Worm (Caenorhabditis elegans): ENCODE data around the gene hrpk-2.

The hrpk-2 gene

DNA sequence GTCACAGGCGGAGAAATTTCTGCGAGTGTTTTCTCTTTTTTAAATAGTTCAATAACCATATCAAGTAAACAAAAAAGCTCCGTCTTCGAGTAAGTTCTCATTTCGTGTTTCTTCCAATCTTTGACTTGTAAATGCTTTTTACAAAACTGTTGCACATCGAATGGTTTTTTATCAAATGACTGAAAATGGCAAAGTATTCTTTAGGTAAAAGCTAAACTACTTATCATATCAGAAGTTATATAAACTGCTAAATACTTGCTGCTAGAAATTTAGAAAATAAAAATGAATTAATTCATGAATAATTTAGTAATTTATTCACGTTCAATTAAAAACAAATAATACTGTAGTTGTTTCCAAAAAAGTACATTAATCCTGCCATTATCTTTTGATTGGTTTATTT is 44.0 kb downstream of the hrpk-2 start, which contains the start of gene F44B9.9:
Gene F44B9.9, minus strand, starts transcription at position 101 of the 400 bp plus-strand sequence.
- TF ChIP-seq dox-1 (GFP tag; IDR thresholded peaks at IDR 0.05) (no peak), zfh-2 (GFP tag; conservative IDR thresholded peaks at IDR 0.05) (no peak), mel-28 (tag; optimal IDR thresholded peaks at IDR 0.05; ENCODE audit: borderline replicate concordance) (no peak)

DNA sequence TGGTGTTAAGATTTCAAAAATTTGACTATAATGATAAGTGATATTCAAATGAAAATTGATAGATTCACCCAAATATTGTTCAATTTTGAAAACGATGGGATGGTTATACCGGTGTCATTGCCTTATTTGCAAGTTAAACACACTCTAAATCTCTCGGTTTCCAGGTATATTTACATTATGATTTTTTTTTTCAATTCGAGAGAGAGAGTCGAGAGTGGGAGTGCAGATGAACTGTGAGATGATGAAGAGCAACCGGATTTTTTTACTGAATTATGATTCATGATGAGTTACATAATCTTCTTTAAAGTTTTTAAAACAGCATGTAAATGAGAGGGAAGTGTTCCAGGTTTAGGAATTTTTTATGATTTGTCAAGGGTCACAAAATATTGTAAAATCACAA is 46.6 kb downstream of the hrpk-2 start, which contains the start of gene F44B9.10:
Gene F44B9.10, minus strand, starts transcription at position 101 of the 400 bp plus-strand sequence.
- no peak for TF ChIP-seq ztf-25 (GFP tag; IDR thresholded peaks at IDR 0.05)
- TF ChIP-seq tbp1 (GFP tag; optimal IDR thresholded peaks at IDR 0.05), result no peak
- TF ChIP-seq B0261.1 (tag; optimal IDR thresholded peaks at IDR 0.05), result no peak
- TF ChIP-seq chd-7 (tag; optimal IDR thresholded peaks at IDR 0.05), result no peak

DNA sequence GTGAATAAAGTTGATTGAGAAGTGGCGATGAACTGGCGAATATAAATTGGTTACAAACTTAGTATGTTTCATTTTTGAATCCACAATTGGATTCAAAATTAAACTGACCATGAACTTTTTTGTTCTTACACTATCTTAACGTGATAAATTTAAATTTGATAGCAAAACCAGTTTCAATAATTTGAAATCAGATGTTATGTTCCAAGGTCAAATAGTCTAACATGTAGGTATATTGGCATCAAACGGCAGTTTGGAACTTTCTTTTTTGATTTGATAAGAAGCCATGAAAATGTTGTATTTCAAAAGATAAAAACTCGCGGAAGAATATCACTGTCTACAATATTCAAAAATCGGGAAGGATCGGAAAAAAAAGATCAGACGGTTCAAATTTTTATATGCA is 49.1 kb downstream of the hrpk-2 start:
- no peak for TF ChIP-seq lin-54 (GFP tag; optimal IDR thresholded peaks at IDR 0.05)
- TF ChIP-seq ztf-22 (GFP tag; optimal IDR thresholded peaks at IDR 0.05), result no peak
- no peak for TF ChIP-seq atf-7 (tag; optimal IDR thresholded peaks at IDR 0.05)

DNA sequence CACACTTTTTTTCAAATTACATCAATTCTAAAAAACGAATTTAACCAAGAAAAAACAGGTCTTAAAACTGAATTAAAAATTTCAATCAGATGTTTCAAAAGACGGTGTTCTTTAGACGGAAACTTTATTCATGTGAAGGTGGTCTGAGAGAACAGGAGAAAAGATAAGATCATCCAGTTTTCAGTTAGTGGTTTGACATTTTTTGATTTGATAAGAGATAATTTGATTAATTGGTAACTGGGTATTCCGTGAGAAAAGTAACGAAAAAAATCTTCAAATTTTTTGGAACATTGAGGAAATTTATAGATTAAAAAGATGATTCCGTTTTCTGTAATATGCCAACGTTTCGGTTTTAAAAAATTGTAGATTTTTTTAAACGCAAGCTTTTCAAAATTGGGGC is 49.6 kb downstream of the hrpk-2 start:
- TF ChIP-seq somi-1 (GFP tag; optimal IDR thresholded peaks at IDR 0.05) (no peak), B0019.2 (GFP tag; conservative IDR thresholded peaks at IDR 0.05) (no peak), sdz-38 (tag; optimal IDR thresholded peaks at IDR 0.05) (no peak), hlh-12 (tag; optimal IDR thresholded peaks at IDR 0.05) (no peak), F37B4.10 (GFP tag; IDR thresholded peaks at IDR 0.05) (no peak), mel-28 (tag; optimal IDR thresholded peaks at IDR 0.05; ENCODE audit: borderline replicate concordance) (no peak), cebp-1 (GFP tag; IDR thresholded peaks at IDR 0.05) (no peak), cebp-1 (tag; optimal IDR thresholded peaks at IDR 0.05) (no peak), mxl-1 (tag; optimal IDR thresholded peaks at IDR 0.05) (no peak), Y56A3A.18 (GFP tag; IDR thresholded peaks at IDR 0.05) (no peak), snpc-4 (GFP tag; optimal IDR thresholded peaks at IDR 0.05) (no peak), snpc-4 (tag; optimal IDR thresholded peaks at IDR 0.05) (no peak), akir-1 (GFP tag; optimal IDR thresholded peaks at IDR 0.05) (no peak), K12H6.12 (tag; optimal IDR thresholded peaks at IDR 0.05) (no peak), lsl-1 (GFP tag; optimal IDR thresholded peaks at IDR 0.05) (no peak)

DNA sequence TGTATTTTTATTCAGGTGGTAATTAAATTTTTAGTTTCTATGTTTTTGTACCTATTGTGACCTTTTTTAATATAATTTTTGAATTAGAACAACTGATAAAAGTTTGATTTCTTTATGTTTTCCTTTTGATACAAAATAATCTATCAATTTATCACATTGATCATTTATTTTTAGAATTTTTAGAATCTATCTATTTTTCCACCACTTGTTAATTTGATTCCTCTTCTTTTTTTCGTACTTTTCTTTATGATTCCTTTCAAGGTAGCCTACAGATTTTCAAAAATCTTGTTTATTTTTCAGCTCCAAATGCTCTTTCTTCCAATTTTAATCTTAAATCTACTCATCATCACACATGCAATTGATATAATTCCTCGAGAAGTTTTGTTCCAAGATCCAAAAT is 51.0 kb downstream of the hrpk-2 start, which contains the start of gene dpf-6:
Gene dpf-6, plus strand, starts transcription at position 301 of the 400 bp plus-strand sequence.
- TF ChIP-seq tlf-1 (GFP tag; optimal IDR thresholded peaks at IDR 0.05), result no peak
- TF ChIP-seq aptf-3 (GFP tag; IDR thresholded peaks at IDR 0.05), result no peak
- no peak for TF ChIP-seq mxl-1 (tag; optimal IDR thresholded peaks at IDR 0.05)

Data from whole organism, young adult.